Worm (Caenorhabditis elegans) whole organism, L1 larva: ENCODE measurements around the gene C33F10.8.

ENCODE experiments used
- jun-1 ChIP-seq: fragments of 150-350 bp; optimal IDR thresholded peaks from 2 replicates; lab custom pipeline; 2014; ENCODE audit warnings: missing biosample characterization, missing genetic modification reagents, missing genetic modification characterization
- lin-15B ChIP-seq: fragments of 150-350 bp; sonication (generic microtip); optimal IDR thresholded peaks from 3 replicates; lab custom pipeline; 2014; ENCODE audit warnings: missing biosample characterization, missing genetic modification characterization
- nhr-19 ChIP-seq: fragments of 200-800 bp; sonication (Bioruptor generic); conservative IDR thresholded peaks from 2 replicates; pipeline ENCODE4 v1.3.6; 2022; ENCODE audit warnings: missing genetic modification characterization, missing compliant biosample characterization
- vab-15 ChIP-seq: sonication (generic microtip); optimal IDR thresholded peaks from 2 replicates; lab custom pipeline; 2017; ENCODE audit warnings: missing genotype, mild to moderate bottlenecking, missing genetic modification characterization, missing compliant biosample characterization
- zag-1 ChIP-seq: fragments of 150-350 bp; optimal IDR thresholded peaks from 2 replicates; lab custom pipeline; 2014; ENCODE audit warnings: missing biosample characterization, missing genetic modification characterization

ce11 chrII:4858906-4859411, 33.9 kb upstream of the C33F10.8 start:
- no peak for TF ChIP-seq zag-1 (tag; lab: Kevin White, UChicago)
- no peak for TF ChIP-seq vab-15
- TF ChIP-seq nhr-19, result no peak
- TF ChIP-seq jun-1, result no peak
- TF ChIP-seq lin-15B (tag; lab: Kevin White, UChicago), result no peak
